Fruit fly (Drosophila melanogaster) S2 (cell line): ENCODE measurements around the gene tex.

ENCODE experiments used
- CG8478 ChIP-seq: fragments of >200 bp; optimal IDR thresholded peaks from 2 replicates; lab custom pipeline; 2018
- CTCF ChIP-seq, 2 experiments: fragments of >200 bp; optimal IDR thresholded peaks; 2 replicates each; lab custom pipeline; 2018

tex gene

dm6 chr3R:8313038-8313437 lies 4.6 kb upstream of the tex start, which contains the start of gene CG7483:
Gene CG7483, plus strand, starts transcription at chr3R:8313208.
- no peak for TF ChIP-seq CG8478 (lab: Kevin White, UChicago)
- TF ChIP-seq CTCF (optimal IDR thresholded peaks at IDR 0.05; lab: Kevin White, UChicago): no peak

- TF ChIP-seq CTCF (optimal IDR thresholded peaks at IDR 0.05; lab: Kevin White, UChicago) (no peak), CG8478 (lab: Kevin White, UChicago) (no peak)
Measured at dm6 chr3R:8312037-8312436, 3.6 kb upstream of the tex start, which contains the start of the genes CG11694 and CG11698. Gene CG11694, minus strand, starts transcription at chr3R:8312137. Gene CG11698, plus strand, starts transcription at chr3R:8312188.

DNA sequence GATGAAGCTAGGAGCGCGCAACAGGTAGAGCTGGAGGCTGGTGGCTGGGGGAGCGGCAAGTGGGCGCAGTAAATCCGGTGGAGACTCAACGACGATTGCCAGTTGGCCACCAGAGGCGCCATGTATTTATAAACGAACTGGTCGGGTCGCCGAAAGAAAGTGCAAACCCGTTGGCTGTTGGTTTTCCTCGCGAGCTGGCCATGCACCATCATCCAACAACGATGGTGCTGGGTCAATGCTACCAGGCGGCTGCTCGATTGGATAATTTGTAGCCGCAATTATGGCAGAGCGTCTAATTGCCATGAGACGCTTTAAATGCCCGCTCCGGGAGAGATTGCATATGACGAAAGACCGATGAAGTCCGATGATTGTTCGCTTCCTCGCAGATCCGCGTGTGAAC lies 2.2 kb upstream of the tex start, which contains the start of gene CG11693:
CG11693 (minus strand) TSS at position 101 of the 400 bp plus-strand sequence.
- TF ChIP-seq CTCF (optimal IDR thresholded peaks at IDR 0.05; lab: Kevin White, UChicago) (no peak), CG8478 (lab: Kevin White, UChicago) (no peak)

dm6 chr3R:8307283-8307682 lies 1.2 kb downstream of the tex start:
- no peak for TF ChIP-seq CG8478 (lab: Kevin White, UChicago)
- TF ChIP-seq CTCF (optimal IDR thresholded peaks at IDR 0.05; lab: Kevin White, UChicago): no peak

- no peak for TF ChIP-seq CG8478 (lab: Kevin White, UChicago)
- no peak for TF ChIP-seq CTCF (optimal IDR thresholded peaks at IDR 0.05; lab: Kevin White, UChicago)
Measured at dm6 chr3R:8306927-8307261, 1.6 kb downstream of the tex start.

DNA sequence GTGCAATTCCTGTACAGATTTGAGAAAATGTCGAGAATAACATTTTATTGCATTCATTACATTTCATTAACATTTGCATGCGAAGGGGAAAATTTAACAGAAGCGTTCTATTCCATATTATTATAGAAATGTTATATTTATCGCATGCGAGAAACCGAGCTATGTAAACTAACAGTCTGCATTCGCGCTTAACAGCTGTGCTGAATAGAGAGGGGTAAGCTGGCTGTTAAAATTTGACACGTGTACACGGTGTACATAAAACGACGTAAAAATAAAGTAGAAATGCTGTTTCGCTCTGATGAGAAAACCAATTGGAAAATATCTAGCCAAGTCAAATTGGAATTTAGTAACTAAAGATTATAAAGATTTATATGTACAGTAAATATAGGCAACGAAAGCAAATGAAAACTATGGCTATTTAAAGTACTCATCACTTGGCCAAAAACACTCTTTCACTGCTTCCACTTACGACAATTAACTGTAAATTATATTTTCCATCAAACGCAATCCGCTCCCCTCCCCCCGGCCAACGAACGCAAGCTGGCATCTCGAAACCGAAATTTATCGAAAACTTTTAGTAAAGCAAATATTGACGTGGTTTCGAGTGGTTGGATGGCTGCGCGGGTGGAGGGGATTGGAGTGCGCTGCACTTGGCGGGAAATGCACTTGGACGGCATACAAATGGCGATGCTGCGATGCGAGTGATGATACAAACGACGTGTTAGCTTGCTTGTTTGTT lies 2.1 kb downstream of the tex start:
- TF ChIP-seq CG8478 (lab: Kevin White, UChicago): no peak
- peak; percentile 20 to 50 for TF ChIP-seq CTCF (optimal IDR thresholded peaks at IDR 0.05; lab: Kevin White, UChicago)

- TF ChIP-seq CG8478 (lab: Kevin White, UChicago) (no peak), CTCF (optimal IDR thresholded peaks at IDR 0.05; lab: Kevin White, UChicago) (peak; percentile 34 to 63)
Measured at dm6 chr3R:8305110-8305509, 3.3 kb downstream of the tex start, which contains the start of gene Sgt1. Gene Sgt1, minus strand, starts transcription at chr3R:8305274.

dm6 chr3R:8303848-8304247 lies 4.6 kb downstream of the tex start, which contains the start of gene nac:
Gene nac, minus strand, starts transcription at chr3R:8304023.
- TF ChIP-seq CTCF (optimal IDR thresholded peaks at IDR 0.05; lab: Kevin White, UChicago) (no peak), CG8478 (lab: Kevin White, UChicago) (no peak)

- TF ChIP-seq CTCF (optimal IDR thresholded peaks at IDR 0.05; lab: Kevin White, UChicago) (peak; percentile 70 to 78), CG8478 (lab: Kevin White, UChicago) (no peak)
Measured at dm6 chr3R:8300928-8301752, 7.3 kb downstream of the tex start, which contains the start of the genes CG9626 and mRpL1. Gene CG9626, minus strand, starts transcription at chr3R:8300978. Gene mRpL1, plus strand, starts transcription at chr3R:8301440.

- TF ChIP-seq CG8478 (lab: Kevin White, UChicago): no peak
- no peak for TF ChIP-seq CTCF (optimal IDR thresholded peaks at IDR 0.05; lab: Kevin White, UChicago)
Measured at dm6 chr3R:8292034-8292433, 16.4 kb downstream of the tex start, which contains the start of gene CG31463. Gene CG31463, plus strand, starts transcription at chr3R:8292335.

DNA sequence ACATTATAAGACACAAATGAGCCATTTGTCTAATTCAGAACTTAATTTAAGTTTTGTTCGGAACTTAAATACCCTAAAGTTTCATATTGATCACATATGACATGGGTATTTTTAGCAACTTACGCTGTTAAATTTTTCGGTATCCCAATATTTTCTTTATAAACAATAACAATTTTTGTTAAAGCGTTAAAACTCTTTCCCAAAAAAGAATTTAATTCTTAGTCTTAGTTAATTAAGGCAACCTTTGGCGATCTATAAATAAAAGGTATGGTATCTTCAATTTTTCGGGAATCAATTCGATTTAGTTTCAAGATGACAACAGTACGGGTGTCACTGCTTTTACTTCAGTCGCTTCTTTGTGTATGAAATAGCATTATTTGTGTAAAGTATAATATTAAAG lies 17.5 kb downstream of the tex start, which contains the start of gene CG31464:
CG31464 (plus strand) TSS at position 301 of the 400 bp plus-strand sequence.
- TF ChIP-seq CG8478 (lab: Kevin White, UChicago) (no peak), CTCF (optimal IDR thresholded peaks at IDR 0.05; lab: Kevin White, UChicago) (no peak)

DNA sequence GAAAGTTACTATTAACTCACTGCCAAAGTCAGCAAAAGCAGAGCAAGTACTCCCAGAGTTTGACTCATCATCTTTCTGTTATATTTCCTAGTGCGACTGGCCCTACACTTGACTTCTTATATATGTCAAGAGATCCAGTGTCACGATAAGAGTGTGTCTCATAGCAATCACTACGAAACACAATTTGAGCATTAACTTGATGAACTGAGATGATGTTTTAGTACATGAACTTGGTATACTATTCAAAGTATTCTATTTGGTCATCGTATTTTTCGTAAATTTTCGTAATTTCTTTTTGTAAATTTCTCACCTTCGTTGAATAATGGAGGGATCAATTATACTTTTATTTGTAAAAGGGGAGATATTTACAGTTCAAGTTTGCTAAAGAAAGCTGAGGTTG lies 18.0 kb downstream of the tex start, which contains the start of gene CG11672:
CG11672 (minus strand) TSS at position 101 of the 400 bp plus-strand sequence.
- TF ChIP-seq CTCF (optimal IDR thresholded peaks at IDR 0.05; lab: Kevin White, UChicago) (no peak), CG8478 (lab: Kevin White, UChicago) (no peak)

dm6 chr3R:8288790-8289189 lies 19.7 kb downstream of the tex start:
- TF ChIP-seq CTCF (optimal IDR thresholded peaks at IDR 0.05; lab: Kevin White, UChicago): no peak
- no peak for TF ChIP-seq CG8478 (lab: Kevin White, UChicago)

- TF ChIP-seq CTCF (optimal IDR thresholded peaks at IDR 0.05; lab: Kevin White, UChicago) (no peak), CG8478 (lab: Kevin White, UChicago) (no peak)
Measured at dm6 chr3R:8287697-8288096, 20.7 kb downstream of the tex start, which contains the start of gene Nazo. Gene Nazo, plus strand, starts transcription at chr3R:8287876.
